Fruit fly (Drosophila melanogaster) whole organism, embryonic: ENCODE data around the gene woc.
A peak's percentile ranks its signal among the peaks of the same experiment; 100 is the strongest.

Experiments
- Ada2b ChIP-seq: fragments of 200-800 bp; sonication (Bioruptor generic); IDR thresholded peaks from 2 replicates; pipeline ENCODE4 v1.3.6; 2022; ENCODE audit warnings: missing biosample characterization, missing genetic modification characterization
- B-H2 ChIP-seq: fragments of 200-800 bp; sonication (Bioruptor generic); optimal IDR thresholded peaks from 2 replicates; lab custom pipeline; 2018; ENCODE audit warnings: missing biosample characterization, mild to moderate bottlenecking, missing genetic modification characterization
- CG10979 ChIP-seq: fragments of 200-800 bp; sonication (Bioruptor generic); optimal IDR thresholded peaks from 2 replicates; lab custom pipeline; 2018; ENCODE audit warnings: missing biosample characterization, mild to moderate bottlenecking, missing genetic modification characterization, moderate library complexity
- CG12104 ChIP-seq: fragments of 200-800 bp; sonication (Bioruptor generic); optimal IDR thresholded peaks from 3 replicates; lab custom pipeline; 2016; ENCODE audit warnings: missing biosample characterization, missing genetic modification characterization
- CG13296 ChIP-seq: fragments of 200-800 bp; sonication (Bioruptor generic); optimal IDR thresholded peaks from 3 replicates; lab custom pipeline; 2018; ENCODE audit warnings: missing biosample characterization, mild to moderate bottlenecking, missing genetic modification characterization
- CG14014 ChIP-seq: fragments of 200-800 bp; sonication (Bioruptor generic); IDR thresholded peaks from 2 replicates; pipeline ENCODE4 v1.3.6; 2022; ENCODE audit warnings: missing biosample characterization, missing genetic modification characterization
- CG14050 ChIP-seq: fragments of 200-800 bp; sonication (Bioruptor generic); IDR thresholded peaks from 3 replicates; pipeline ENCODE4 v1.3.6; 2022; ENCODE audit warnings: missing biosample characterization, missing genetic modification characterization
- CG14965 ChIP-seq: fragments of 200-800 bp; sonication (Bioruptor generic); optimal IDR thresholded peaks from 2 replicates; lab custom pipeline; 2016; ENCODE audit warnings: missing biosample characterization, missing genetic modification characterization, borderline replicate concordance
- CG32532 ChIP-seq: fragments of 200-800 bp; sonication (Bioruptor generic); IDR thresholded peaks from 2 replicates; pipeline ENCODE4 v1.3.6; 2022; ENCODE audit warnings: missing biosample characterization, missing genetic modification characterization
- CG33213 ChIP-seq: fragments of 200-800 bp; sonication (Bioruptor generic); optimal IDR thresholded peaks from 3 replicates; lab custom pipeline; 2016; ENCODE audit warnings: missing biosample characterization, missing genetic modification characterization
- CG3726 ChIP-seq: fragments of 200-800 bp; sonication (Bioruptor generic); IDR thresholded peaks from 3 replicates; pipeline ENCODE4, ENCODE4 v1.3.6; 2022; ENCODE audit warnings: missing biosample characterization, missing genetic modification characterization
- CG4404 ChIP-seq: fragments of 200-800 bp; sonication (Bioruptor generic); IDR thresholded peaks from 2 replicates; pipeline ENCODE4 v1.3.6; 2022; ENCODE audit warnings: missing biosample characterization, missing genetic modification characterization
- CG4854 ChIP-seq: fragments of 200-800 bp; sonication (Bioruptor generic); optimal IDR thresholded peaks from 2 replicates; lab custom pipeline; 2016; ENCODE audit warnings: missing biosample characterization, missing genetic modification characterization, inconsistent platforms
- CG6175 ChIP-seq: fragments of 200-800 bp; sonication (Bioruptor generic); IDR thresholded peaks from 3 replicates; pipeline ENCODE4 v1.3.6; 2022; ENCODE audit warnings: missing biosample characterization, missing genetic modification characterization
- CG7963 ChIP-seq: fragments of 200-800 bp; sonication (Bioruptor generic); IDR thresholded peaks from 3 replicates; pipeline ENCODE4 v1.3.6; 2022; ENCODE audit warnings: missing biosample characterization, missing genetic modification characterization; ENCODE audit not compliant: partially characterized antibody
- CG8290 ChIP-seq, 3 experiments: fragments of 200-800 bp; sonication (Bioruptor generic); optimal IDR thresholded peaks; 2 replicates each; lab custom pipeline; 2016 to 2019; ENCODE audit warnings: missing biosample characterization in 3 of 3, missing genetic modification characterization in 3 of 3, mild to moderate bottlenecking in 2 of 3, moderate library complexity in 1 of 3
- CrebB ChIP-seq: fragments of 200-800 bp; sonication (Bioruptor generic); optimal IDR thresholded peaks from 3 replicates; lab custom pipeline; 2018; ENCODE audit warnings: missing biosample characterization, mild to moderate bottlenecking, missing genetic modification characterization
- GATAe ChIP-seq: fragments of 200-800 bp; sonication (Bioruptor generic); conservative IDR thresholded peaks from 2 replicates; pipeline ENCODE4 v1.3.6; 2022; ENCODE audit warnings: missing biosample characterization, missing genetic modification characterization
- HLH3B ChIP-seq: fragments of 200-800 bp; sonication (Bioruptor generic); IDR thresholded peaks from 2 replicates; pipeline ENCODE4 v1.3.6; 2022; ENCODE audit warnings: missing biosample characterization, missing genetic modification characterization
- HLH4C ChIP-seq: fragments of 200-800 bp; sonication (Bioruptor generic); IDR thresholded peaks from 3 replicates; pipeline ENCODE4 v1.3.6; 2022; ENCODE audit warnings: missing biosample characterization, missing genetic modification characterization; ENCODE audit not compliant: partially characterized antibody
- MBD-R2 ChIP-seq: fragments of 200-800 bp; sonication (Bioruptor generic); IDR thresholded peaks from 2 replicates; pipeline ENCODE4 v1.3.6; 2022; ENCODE audit warnings: missing biosample characterization, missing genetic modification characterization
- Med ChIP-seq: fragments of 200-800 bp; sonication (Bioruptor generic); peaks from one replicate; lab custom pipeline; 2016; ENCODE audit warnings: missing biosample characterization, missing genetic modification characterization, mild to moderate bottlenecking, inconsistent platforms, moderate library complexity
- Opbp ChIP-seq: fragments of 200-800 bp; sonication (Bioruptor generic); IDR thresholded peaks from 3 replicates; pipeline ENCODE4 v1.3.6; 2022; ENCODE audit warnings: missing biosample characterization, missing genetic modification characterization; ENCODE audit not compliant: partially characterized antibody
- Pdp1 ChIP-seq, 2 experiments: fragments of 200-800 bp; sonication (Bioruptor generic); optimal IDR thresholded peaks; 3 replicates each; lab custom pipeline; 2016; ENCODE audit warnings: missing biosample characterization in 2 of 2, missing genetic modification characterization in 2 of 2, mild to moderate bottlenecking in 1 of 2, moderate library complexity in 1 of 2
- Scr ChIP-seq: fragments of 200-800 bp; sonication (Bioruptor generic); IDR thresholded peaks from 2 replicates; pipeline ENCODE4 v1.3.6; 2022; ENCODE audit warnings: missing biosample characterization, missing genetic modification characterization; ENCODE audit not compliant: partially characterized antibody
- Sry-δ ChIP-seq: fragments of 200-800 bp; sonication (Bioruptor generic); optimal IDR thresholded peaks from 2 replicates; lab custom pipeline; 2016; ENCODE audit warnings: missing biosample characterization, missing genetic modification characterization
- YL-1 ChIP-seq: fragments of 200-800 bp; sonication (Bioruptor generic); optimal IDR thresholded peaks from 3 replicates; lab custom pipeline; 2017; ENCODE audit warnings: missing biosample characterization, mild to moderate bottlenecking, missing genetic modification characterization
- ap ChIP-seq: fragments of 200-800 bp; sonication (Bioruptor generic); IDR thresholded peaks from 2 replicates; pipeline ENCODE4 v1.3.6; 2022; ENCODE audit warnings: missing biosample characterization, missing genetic modification characterization
- az2 ChIP-seq: fragments of 200-800 bp; sonication (Bioruptor generic); optimal IDR thresholded peaks from 3 replicates; lab custom pipeline; 2016; ENCODE audit warnings: missing biosample characterization, missing genetic modification characterization
- btn ChIP-seq: fragments of 200-800 bp; sonication (Bioruptor generic); optimal IDR thresholded peaks from 2 replicates; lab custom pipeline; 2016; ENCODE audit warnings: missing biosample characterization, missing genetic modification characterization
- exex ChIP-seq: fragments of 200-800 bp; sonication (Bioruptor generic); optimal IDR thresholded peaks from 4 replicates; lab custom pipeline; 2018; ENCODE audit warnings: missing biosample characterization, mild to moderate bottlenecking, missing genetic modification characterization, moderate library complexity
- fu2 ChIP-seq: fragments of 200-800 bp; sonication (Bioruptor generic); optimal IDR thresholded peaks from 2 replicates; lab custom pipeline; 2016; ENCODE audit warnings: missing biosample characterization, missing genetic modification characterization
- gem ChIP-seq: fragments of 200-800 bp; sonication (Bioruptor generic); optimal IDR thresholded peaks from 2 replicates; lab custom pipeline; 2019; ENCODE audit warnings: missing biosample characterization, mild to moderate bottlenecking, missing genetic modification characterization, moderate library complexity
- gfzf ChIP-seq: fragments of 200-800 bp; sonication (Bioruptor generic); optimal IDR thresholded peaks from 2 replicates; lab custom pipeline; 2016; ENCODE audit warnings: missing biosample characterization, mild to moderate bottlenecking, missing genetic modification characterization, moderate library complexity
- hb ChIP-seq: fragments of 200-800 bp; sonication (Bioruptor generic); IDR thresholded peaks from 3 replicates; pipeline ENCODE4 v1.3.6; 2022; ENCODE audit warnings: missing biosample characterization, missing genetic modification characterization; ENCODE audit not compliant: partially characterized antibody
- hbn ChIP-seq: fragments of 200-800 bp; sonication (Bioruptor generic); IDR thresholded peaks from 2 replicates; pipeline ENCODE4 v1.3.6; 2022; ENCODE audit warnings: missing biosample characterization, missing genetic modification characterization; ENCODE audit not compliant: partially characterized antibody
- jumu ChIP-seq: fragments of 200-800 bp; sonication (Bioruptor generic); optimal IDR thresholded peaks from 3 replicates; lab custom pipeline; 2016; ENCODE audit warnings: missing biosample characterization, missing genetic modification characterization
- kay ChIP-seq: fragments of 200-800 bp; sonication (Bioruptor generic); optimal IDR thresholded peaks from 2 replicates; lab custom pipeline; 2016; ENCODE audit warnings: missing biosample characterization, missing genetic modification characterization
- pita ChIP-seq: fragments of 200-800 bp; sonication (Bioruptor generic); optimal IDR thresholded peaks from 2 replicates; lab custom pipeline; 2017; ENCODE audit warnings: missing biosample characterization, mild to moderate bottlenecking, missing genetic modification characterization
- repo ChIP-seq: fragments of 200-800 bp; sonication (Bioruptor generic); optimal IDR thresholded peaks from 2 replicates; lab custom pipeline; 2016; ENCODE audit warnings: missing biosample characterization, missing genetic modification characterization
- schlank ChIP-seq: fragments of 200-800 bp; sonication (Bioruptor generic); optimal IDR thresholded peaks from 2 replicates; lab custom pipeline; 2018; ENCODE audit warnings: missing biosample characterization, mild to moderate bottlenecking, missing genetic modification characterization
- seq ChIP-seq: fragments of 200-800 bp; sonication (Bioruptor generic); IDR thresholded peaks from 2 replicates; pipeline ENCODE4 v1.3.6; 2022; ENCODE audit warnings: missing biosample characterization, missing genetic modification characterization
- sisA ChIP-seq: fragments of 200-800 bp; sonication (Bioruptor generic); IDR thresholded peaks from 2 replicates; pipeline ENCODE4 v1.3.6; 2022; ENCODE audit warnings: missing biosample characterization, missing genetic modification characterization
- trem ChIP-seq: fragments of 200-800 bp; optimal IDR thresholded peaks from 3 replicates; lab custom pipeline; 2019; ENCODE audit warnings: missing biosample characterization, mild to moderate bottlenecking, missing genetic modification characterization, moderate library complexity
- unc-4 ChIP-seq: fragments of 200-800 bp; sonication (Bioruptor generic); IDR thresholded peaks from 2 replicates; pipeline ENCODE4 v1.3.6; 2022; ENCODE audit warnings: missing biosample characterization, missing genetic modification characterization; ENCODE audit not compliant: partially characterized antibody
- wdn ChIP-seq: fragments of 200-800 bp; sonication (Bioruptor generic); IDR thresholded peaks from 2 replicates; pipeline ENCODE4 v1.3.6; 2022; ENCODE audit warnings: missing biosample characterization, missing genetic modification characterization
- zen2 ChIP-seq: fragments of 200-800 bp; sonication (Bioruptor generic); IDR thresholded peaks from 3 replicates; pipeline ENCODE4 v1.3.6; 2022; ENCODE audit warnings: missing biosample characterization, missing genetic modification characterization; ENCODE audit not compliant: partially characterized antibody

The woc gene

dm6 chr3R:27288202-27289135, 24.6 kb upstream of the woc start, which contains the start of the genes bigmax and Hmu (continued):
- TF ChIP-seq HLH4C (GFP tag; lab: Robert Waterston, UW) (peak; percentile 83), zen2 (peak; percentile 81; the same call in 2 of the 3 replicates), HLH3B (GFP tag; lab: Robert Waterston, UW) (peak; percentile 80), pita (no peak), schlank (tag; lab: Kevin White, UChicago) (peak; percentile 68), repo (peak; percentile 81), CG14965 (GFP tag; lab: Kevin White, UChicago) (peak; percentile 65), kay (GFP tag; lab: Kevin White, UChicago) (peak; percentile 77), wdn (peak; percentile 79), hb (GFP tag; lab: Robert Waterston, UW) (peak; percentile 85), CG4404 (GFP tag; lab: Robert Waterston, UW) (peak; percentile 63), CG14050 (GFP tag; lab: Robert Waterston, UW) (peak; percentile 76), CG13296 (GFP tag; lab: Kevin White, UChicago) (peak; percentile 74), CG6175 (peak; percentile 64; the same call in 1 of the 3 replicates), CG3726 (GFP tag; lab: Robert Waterston, UW) (peak; percentile 65; the same call in 2 of the 3 replicates), ap (GFP tag; lab: Robert Waterston, UW) (peak; percentile 72), Pdp1 (GFP tag; optimal IDR thresholded peaks at IDR 0.05; lab: Kevin White, UChicago) (peak; percentile 82 to 85), btn (no peak), jumu (peak; percentile 89), CG12104 (GFP tag; lab: Kevin White, UChicago) (peak; percentile 74), Scr (GFP tag; lab: Robert Waterston, UW) (peak; percentile 96), fu2 (peak; percentile 87), GATAe (GFP tag; lab: Robert Waterston, UW) (peak; percentile 77), CG33213 (GFP tag; lab: Kevin White, UChicago) (peak; percentile 86), CG14014 (GFP tag; lab: Robert Waterston, UW) (peak; percentile 77), CG7963 (no peak; the same call in 1 of the 3 replicates), CrebB (peak; percentile 69), gem (tag; lab: Kevin White, UChicago) (peak; percentile 89)
- TF ChIP-seq, all 482 proteins: peak for 416

DNA sequence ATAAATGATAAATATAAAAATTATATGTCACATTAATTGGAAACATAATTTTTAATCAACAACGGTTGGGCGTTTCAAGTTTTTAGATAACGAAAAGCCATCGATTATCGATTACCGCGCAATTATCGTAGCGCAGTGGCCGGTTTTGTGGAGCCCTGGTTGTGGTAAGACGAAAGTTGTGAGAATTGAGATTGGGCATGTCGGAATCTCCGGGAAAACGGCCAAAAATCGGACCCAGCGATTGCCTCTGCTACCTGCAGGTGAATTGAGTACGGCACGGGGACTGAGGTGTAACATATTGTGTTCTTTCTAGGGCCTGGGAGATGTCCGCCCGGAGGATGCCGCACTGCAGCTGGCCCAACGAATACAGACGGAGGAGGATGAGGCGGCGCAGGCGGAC, 19.8 kb upstream of the woc start, which contains the start of gene CG3368:
Gene CG3368 (plus strand): TSS at position 136 of the 400 bp plus-strand sequence.
- TF ChIP-seq hbn (GFP tag; lab: Robert Waterston, UW) (peak; percentile 30; the same call in 1 of the 2 replicates), zen2 (peak; percentile 59; the same call in 2 of the 3 replicates), gfzf (no peak), CG8290 (GFP tag; optimal IDR thresholded peaks at IDR 0.05; lab: Kevin White, UChicago) (no peak), CG8290 (tag; optimal IDR thresholded peaks at IDR 0.05; lab: Kevin White, UChicago) (peak in 1 of 2 experiments; percentile 32), Sry-δ (GFP tag; lab: Kevin White, UChicago) (peak; percentile 34), exex (tag; lab: Kevin White, UChicago) (peak; percentile 20), Opbp (GFP tag; lab: Robert Waterston, UW) (peak; percentile 75; the same call in 2 of the 3 replicates), Ada2b (GFP tag; lab: Robert Waterston, UW) (no peak), CG10979 (tag; lab: Kevin White, UChicago) (no peak), unc-4 (GFP tag; lab: Robert Waterston, UW) (peak; percentile 56), CG4854 (GFP tag; lab: Kevin White, UChicago) (no peak), sisA (GFP tag; lab: Robert Waterston, UW) (no peak), B-H2 (GFP tag; lab: Kevin White, UChicago) (peak; percentile 27), trem (peak; percentile 24), YL-1 (GFP tag; lab: Kevin White, UChicago) (peak; percentile 60), MBD-R2 (peak; percentile 84), fu2 (no peak), seq (no peak), az2 (GFP tag; lab: Kevin White, UChicago) (no peak), Med (GFP tag; lab: Kevin White, UChicago) (peak; percentile 61), CG32532 (no peak), CG3726 (GFP tag; lab: Robert Waterston, UW) (no peak)
